Worm (Caenorhabditis elegans) whole organism, mixed stage, embryonic: Measurements from ENCODE around the gene R02E12.4.

Experiments used
- elt-1 ChIP-seq: sonication (generic microtip); optimal IDR thresholded peaks from 2 replicates; lab custom pipeline; 2017; ENCODE audit warnings: missing genetic modification characterization, mild to moderate bottlenecking, missing compliant biosample characterization, antibody characterized with exemption, moderate library complexity, borderline replicate concordance; ENCODE audit not compliant: insufficient read depth
- nhr-237 ChIP-seq: fragments of 150-350 bp; optimal IDR thresholded peaks from 2 replicates; lab custom pipeline; 2014; ENCODE audit warnings: missing biosample characterization, missing genetic modification characterization
- nhr-28 ChIP-seq: fragments of 150-350 bp; optimal IDR thresholded peaks from 2 replicates; lab custom pipeline; 2014; ENCODE audit warnings: missing biosample characterization, missing genetic modification characterization
- nhr-76 ChIP-seq: sonication (generic microtip); optimal IDR thresholded peaks from 2 replicates; lab custom pipeline; 2017; ENCODE audit warnings: missing biosample characterization, missing genetic modification characterization
- pha-4 ChIP-seq: fragments of 150-350 bp; optimal IDR thresholded peaks from 2 replicates; lab custom pipeline; 2018; ENCODE audit warnings: missing biosample characterization, missing genetic modification reagents, missing genetic modification characterization
- sptf-1 ChIP-seq: sonication (generic microtip); optimal IDR thresholded peaks from 2 replicates; lab custom pipeline; 2017; ENCODE audit warnings: mild to moderate bottlenecking, missing genetic modification characterization, moderate library complexity, missing compliant biosample characterization

DNA sequence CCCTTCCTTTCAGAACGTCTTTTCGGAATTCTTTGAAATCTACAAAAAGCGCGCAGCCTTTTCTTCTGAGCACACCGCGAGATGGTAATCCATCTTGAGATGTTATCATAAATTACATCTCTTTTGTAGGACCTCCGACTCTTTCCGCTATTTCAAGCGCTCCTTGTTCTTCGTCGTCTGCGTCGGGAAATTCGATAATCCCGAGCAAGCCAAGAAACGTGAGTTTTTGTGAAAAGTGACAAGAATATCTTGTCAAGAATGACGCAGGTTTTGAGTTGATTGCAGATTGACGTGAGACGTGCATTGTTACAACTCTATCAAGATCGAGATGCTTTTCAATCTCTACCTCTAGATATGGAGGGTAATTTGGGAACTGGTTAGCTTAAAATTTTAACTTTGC is 44.8 kb upstream of the R02E12.4 start:
- TF ChIP-seq nhr-76 (tag; lab: Kevin White, UChicago) (no peak), nhr-237 (no peak), nhr-28 (tag; lab: Kevin White, UChicago) (no peak), elt-1 (tag; lab: Kevin White, UChicago) (no peak), sptf-1 (no peak), pha-4 (tag; lab: Kevin White, UChicago) (no peak)
